Worm (Caenorhabditis elegans): ENCODE data around the gene W01A11.7.

W01A11.7 gene

ce11 chrV:6506238-6506956 lies 1.2 kb upstream of the W01A11.7 start:
- TF ChIP-seq him-1 (tag; optimal IDR thresholded peaks at IDR 0.05) (no peak), W03F9.2 (tag; optimal IDR thresholded peaks at IDR 0.05) (no peak), dao-5 (tag; optimal IDR thresholded peaks at IDR 0.05) (no peak)

ce11 chrV:6504131-6504827 lies 910 bp downstream of the W01A11.7 start, which contains the start of gene moc-2:
moc-2 (minus strand) TSS chrV:6504181.
- no peak for TF ChIP-seq him-1 (tag; optimal IDR thresholded peaks at IDR 0.05)
- TF ChIP-seq dao-5 (tag; optimal IDR thresholded peaks at IDR 0.05), result no peak
- no peak for TF ChIP-seq W03F9.2 (tag; optimal IDR thresholded peaks at IDR 0.05)

DNA sequence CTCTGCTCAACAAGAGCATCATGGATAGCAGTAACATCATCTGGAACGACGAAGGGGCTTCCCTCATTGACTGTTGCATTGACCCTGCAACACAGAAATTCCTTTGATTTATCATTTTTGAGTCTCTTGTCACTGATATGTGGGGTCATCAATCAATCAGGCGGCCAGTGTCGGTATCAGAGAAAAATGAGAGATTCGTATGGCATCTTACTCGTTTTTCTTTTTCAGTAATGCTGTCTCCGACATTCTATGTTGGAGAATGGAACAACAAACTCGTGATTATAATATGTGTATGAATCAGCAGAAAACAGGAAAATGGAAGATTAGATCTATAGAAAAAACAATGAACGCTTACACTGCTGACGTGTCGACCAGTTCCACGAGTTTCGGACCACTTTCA lies 2.0 kb downstream of the W01A11.7 start:
- TF ChIP-seq dao-5 (tag; optimal IDR thresholded peaks at IDR 0.05) (no peak), W03F9.2 (tag; optimal IDR thresholded peaks at IDR 0.05) (no peak), him-1 (tag; optimal IDR thresholded peaks at IDR 0.05) (no peak)

ce11 chrV:6498903-6499302 lies 6.3 kb downstream of the W01A11.7 start, which contains the start of gene W01A11.1:
W01A11.1 (plus strand) TSS chrV:6499224.
- no peak for TF ChIP-seq W03F9.2 (tag; optimal IDR thresholded peaks at IDR 0.05)
- no peak for TF ChIP-seq him-1 (tag; optimal IDR thresholded peaks at IDR 0.05)
- TF ChIP-seq dao-5 (tag; optimal IDR thresholded peaks at IDR 0.05), result no peak

- TF ChIP-seq dao-5 (tag; optimal IDR thresholded peaks at IDR 0.05) (no peak), him-1 (tag; optimal IDR thresholded peaks at IDR 0.05) (no peak), W03F9.2 (tag; optimal IDR thresholded peaks at IDR 0.05) (no peak)
Observed at ce11 chrV:6498441-6498840, 6.7 kb downstream of the W01A11.7 start.

DNA sequence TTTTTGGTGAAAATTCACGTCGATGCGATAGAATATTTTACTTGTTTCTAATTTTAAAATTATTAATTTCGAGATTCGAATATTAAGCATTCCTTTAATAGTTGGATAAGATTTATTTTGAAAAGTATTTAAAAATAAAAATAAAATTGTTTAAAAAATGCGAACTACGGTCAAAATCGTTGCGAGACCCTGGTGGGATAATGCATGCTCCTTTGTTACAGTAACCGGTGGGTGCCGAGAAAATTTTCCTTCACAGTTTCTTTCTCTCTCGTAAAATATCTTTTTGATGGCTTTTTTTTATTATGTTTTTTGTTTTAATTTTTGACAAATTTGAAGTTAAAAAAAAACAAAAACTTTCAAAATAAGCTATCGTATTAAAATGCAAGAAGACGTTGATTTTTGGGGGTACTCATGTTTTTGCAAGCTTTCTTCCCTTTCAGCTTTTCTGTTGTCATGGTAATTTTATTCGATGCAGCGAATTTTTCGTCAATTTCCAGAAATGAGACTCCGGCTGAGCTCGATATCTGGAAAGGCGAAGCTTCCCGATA lies 8.5 kb downstream of the W01A11.7 start, which contains the start of gene dgtr-1:
Gene dgtr-1 (plus strand): TSS at position 498 of the 548 bp plus-strand sequence.
- TF ChIP-seq dao-5 (tag; optimal IDR thresholded peaks at IDR 0.05), result no peak
- peak; percentile 23 for TF ChIP-seq W03F9.2 (tag; optimal IDR thresholded peaks at IDR 0.05)
- TF ChIP-seq him-1 (tag; optimal IDR thresholded peaks at IDR 0.05), result no peak

DNA sequence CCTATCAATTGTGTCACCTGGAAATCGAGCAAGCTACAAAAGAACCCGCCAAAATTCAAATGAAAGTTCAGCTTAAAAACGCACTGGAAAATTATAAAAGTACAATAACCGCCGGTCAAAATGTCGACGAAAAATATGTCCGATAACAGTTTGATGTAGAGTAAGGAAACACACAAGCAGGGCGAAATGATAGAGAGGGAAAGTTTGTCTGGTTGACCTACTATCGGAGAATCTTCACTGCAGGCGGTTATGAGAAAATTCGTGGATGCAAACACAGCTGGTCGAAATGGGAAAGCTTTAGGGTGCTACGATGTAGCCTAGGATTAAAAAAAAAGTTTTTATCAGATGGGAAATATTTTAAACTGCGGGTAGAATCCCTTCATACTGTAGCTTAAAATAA lies 9.8 kb downstream of the W01A11.7 start:
- TF ChIP-seq W03F9.2 (tag; optimal IDR thresholded peaks at IDR 0.05), result no peak
- TF ChIP-seq him-1 (tag; optimal IDR thresholded peaks at IDR 0.05), result no peak
- TF ChIP-seq dao-5 (tag; optimal IDR thresholded peaks at IDR 0.05), result no peak

DNA sequence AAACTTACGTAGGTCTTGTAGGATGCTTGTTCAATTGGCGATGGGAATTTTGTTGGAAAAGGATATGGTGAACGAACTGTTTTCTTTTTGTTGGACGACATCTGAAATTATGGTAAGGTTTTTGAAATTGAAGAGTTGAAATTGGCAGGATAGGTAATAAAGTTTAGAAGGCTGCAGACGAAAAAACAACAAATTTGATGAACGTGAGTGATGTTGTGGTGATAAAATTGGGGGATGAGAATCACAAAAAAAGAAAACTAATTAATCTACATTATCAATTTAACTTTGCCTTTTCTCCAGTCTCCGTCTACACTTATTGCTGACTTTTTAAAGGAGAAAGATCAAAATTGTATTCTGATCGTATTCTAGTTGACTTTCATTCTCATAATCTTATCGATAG lies 11.4 kb downstream of the W01A11.7 start, which contains the start of gene cpt-6:
Gene cpt-6 (minus strand): TSS at position 101 of the 400 bp plus-strand sequence.
- TF ChIP-seq him-1 (tag; optimal IDR thresholded peaks at IDR 0.05), result no peak
- no peak for TF ChIP-seq dao-5 (tag; optimal IDR thresholded peaks at IDR 0.05)
- no peak for TF ChIP-seq W03F9.2 (tag; optimal IDR thresholded peaks at IDR 0.05)

- no peak for TF ChIP-seq W03F9.2 (tag; optimal IDR thresholded peaks at IDR 0.05)
- TF ChIP-seq him-1 (tag; optimal IDR thresholded peaks at IDR 0.05), result no peak
- TF ChIP-seq dao-5 (tag; optimal IDR thresholded peaks at IDR 0.05), result no peak
Observed at ce11 chrV:6492497-6492896, 12.7 kb downstream of the W01A11.7 start.

DNA sequence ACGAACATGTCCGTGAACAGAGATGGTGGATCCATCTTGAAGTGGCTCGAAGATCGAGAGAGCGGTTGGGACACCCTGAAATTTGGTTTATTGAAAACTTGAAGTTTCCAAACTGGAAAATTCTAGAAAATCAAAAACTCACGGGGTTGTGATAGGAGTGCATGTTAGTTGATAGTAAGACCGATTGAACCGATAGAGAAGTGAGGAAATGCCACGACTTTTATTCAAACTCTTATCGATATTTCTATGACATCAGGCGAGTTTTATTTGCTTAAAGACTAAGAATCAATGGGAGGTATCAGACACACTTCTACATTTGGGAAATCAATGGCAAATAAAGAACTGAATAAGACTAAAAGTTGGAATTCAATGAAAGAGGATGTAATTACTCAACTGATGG lies 16.3 kb downstream of the W01A11.7 start, which contains the start of gene lec-10:
Gene lec-10 (minus strand): TSS at position 272 of the 400 bp plus-strand sequence.
- TF ChIP-seq W03F9.2 (tag; optimal IDR thresholded peaks at IDR 0.05) (no peak), dao-5 (tag; optimal IDR thresholded peaks at IDR 0.05) (no peak), him-1 (tag; optimal IDR thresholded peaks at IDR 0.05) (no peak)

DNA sequence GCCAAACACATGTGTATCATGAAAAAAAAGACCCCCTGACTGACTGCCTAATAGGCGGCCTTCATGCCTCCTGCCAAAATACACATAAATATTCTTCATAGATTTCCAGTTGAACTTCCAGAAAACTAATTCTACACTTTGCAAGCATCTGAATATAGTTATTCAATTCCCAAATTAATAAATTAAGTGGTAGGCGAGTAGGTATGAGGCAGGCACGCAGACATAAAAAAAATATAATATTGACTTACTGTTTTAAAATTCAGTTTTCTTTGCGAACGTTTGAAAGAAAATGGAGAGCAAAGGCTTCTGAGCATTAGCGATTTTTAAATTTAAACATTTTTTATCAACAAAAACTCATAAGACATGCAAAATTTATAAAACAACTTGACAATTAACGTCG lies 17.3 kb downstream of the W01A11.7 start:
- TF ChIP-seq W03F9.2 (tag; optimal IDR thresholded peaks at IDR 0.05) (no peak), dao-5 (tag; optimal IDR thresholded peaks at IDR 0.05) (no peak), him-1 (tag; optimal IDR thresholded peaks at IDR 0.05) (no peak)

- TF ChIP-seq him-1 (tag; optimal IDR thresholded peaks at IDR 0.05) (no peak), W03F9.2 (tag; optimal IDR thresholded peaks at IDR 0.05) (no peak), dao-5 (tag; optimal IDR thresholded peaks at IDR 0.05) (no peak)
Observed at ce11 chrV:6485109-6485508, 20.1 kb downstream of the W01A11.7 start.

- TF ChIP-seq him-1 (tag; optimal IDR thresholded peaks at IDR 0.05) (no peak), W03F9.2 (tag; optimal IDR thresholded peaks at IDR 0.05) (no peak), dao-5 (tag; optimal IDR thresholded peaks at IDR 0.05) (no peak)
Observed at ce11 chrV:6476026-6476425, 29.2 kb downstream of the W01A11.7 start.

DNA sequence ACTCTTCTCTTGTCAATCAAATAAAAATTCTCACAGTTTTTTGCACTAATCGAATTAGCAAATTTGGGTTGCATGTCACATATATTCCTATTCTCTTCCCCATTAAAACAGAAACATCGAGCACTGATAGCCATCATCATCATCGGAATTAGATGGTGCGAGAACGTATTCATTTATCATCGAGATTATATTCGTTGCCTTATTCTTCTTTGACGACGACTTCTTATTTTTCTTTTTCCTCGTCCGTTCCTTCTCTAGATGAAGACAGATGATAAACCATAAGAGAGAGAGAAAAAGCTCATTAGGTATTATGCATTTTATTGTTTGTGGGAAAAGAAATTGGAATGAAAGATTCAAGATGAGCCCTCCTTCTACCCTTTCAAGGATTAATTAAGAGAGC lies 34.0 kb downstream of the W01A11.7 start:
- no peak for TF ChIP-seq dao-5 (tag; optimal IDR thresholded peaks at IDR 0.05)
- no peak for TF ChIP-seq W03F9.2 (tag; optimal IDR thresholded peaks at IDR 0.05)
- no peak for TF ChIP-seq him-1 (tag; optimal IDR thresholded peaks at IDR 0.05)
